Fruit fly (Drosophila melanogaster) whole organism, embryonic: ENCODE results near the gene Fas3.

Experiments used
- Bdp1 ChIP-seq: fragments of 200-800 bp; sonication (Bioruptor generic); optimal IDR thresholded peaks from 3 replicates; lab custom pipeline; 2016; ENCODE audit warnings: missing biosample characterization, missing genetic modification characterization
- Bteb2 ChIP-seq: fragments of 200-800 bp; sonication (Bioruptor generic); optimal IDR thresholded peaks from 2 replicates; lab custom pipeline; 2016; ENCODE audit warnings: missing biosample characterization, missing genetic modification characterization
- CG10274 ChIP-seq: fragments of 200-800 bp; sonication (Bioruptor generic); optimal IDR thresholded peaks from 3 replicates; lab custom pipeline; 2017; ENCODE audit warnings: missing biosample characterization, mild to moderate bottlenecking, missing genetic modification characterization
- CG10565 ChIP-seq: fragments of 200-800 bp; sonication (Bioruptor generic); optimal IDR thresholded peaks from 3 replicates; lab custom pipeline; 2016; ENCODE audit warnings: missing biosample characterization, mild to moderate bottlenecking, missing genetic modification characterization
- CG11456 ChIP-seq: fragments of 200-800 bp; sonication (Bioruptor generic); IDR thresholded peaks from 3 replicates; pipeline ENCODE4 v1.3.6; 2022; ENCODE audit warnings: missing biosample characterization, missing genetic modification characterization
- CG11695 ChIP-seq: fragments of 200-800 bp; sonication (Bioruptor generic); IDR thresholded peaks from 3 replicates; pipeline ENCODE4 v1.3.6; 2022; ENCODE audit warnings: missing biosample characterization, missing genetic modification characterization
- CG12104 ChIP-seq: fragments of 200-800 bp; sonication (Bioruptor generic); optimal IDR thresholded peaks from 3 replicates; lab custom pipeline; 2016; ENCODE audit warnings: missing biosample characterization, missing genetic modification characterization
- CG1233 ChIP-seq: fragments of 200-800 bp; sonication (Bioruptor generic); optimal IDR thresholded peaks from 4 replicates; lab custom pipeline; 2018; ENCODE audit warnings: missing biosample characterization, mild to moderate bottlenecking, missing genetic modification characterization
- CG12769 ChIP-seq: fragments of 200-800 bp; sonication (Bioruptor generic); optimal IDR thresholded peaks from 2 replicates; lab custom pipeline; 2019; ENCODE audit warnings: missing biosample characterization, mild to moderate bottlenecking, missing genetic modification characterization, moderate library complexity
- CG1529 ChIP-seq: fragments of 200-800 bp; sonication (Bioruptor generic); optimal IDR thresholded peaks from 3 replicates; lab custom pipeline; 2018; ENCODE audit warnings: missing biosample characterization, missing genetic modification characterization
- CG16813 ChIP-seq: fragments of 200-800 bp; sonication (Bioruptor generic); IDR thresholded peaks from 3 replicates; pipeline ENCODE4 v1.3.6; 2022; ENCODE audit warnings: missing biosample characterization, missing genetic modification characterization; ENCODE audit not compliant: partially characterized antibody
- CG17568 ChIP-seq: fragments of 200-800 bp; sonication (Bioruptor generic); optimal IDR thresholded peaks from 2 replicates; lab custom pipeline; 2018; ENCODE audit warnings: missing biosample characterization, mild to moderate bottlenecking, missing genetic modification characterization, moderate library complexity
- CG18599 ChIP-seq: fragments of 200-800 bp; sonication (Bioruptor generic); optimal IDR thresholded peaks from 3 replicates; lab custom pipeline; 2017; ENCODE audit warnings: missing biosample characterization, missing genetic modification characterization, mild to moderate bottlenecking, moderate library complexity, missing genetic modification reagents
- CG30020 ChIP-seq: fragments of 200-800 bp; optimal IDR thresholded peaks from 2 replicates; lab custom pipeline; 2019; ENCODE audit warnings: missing biosample characterization, mild to moderate bottlenecking, missing genetic modification characterization, moderate library complexity
- CG31388 ChIP-seq: fragments of 200-800 bp; sonication (Bioruptor generic); optimal IDR thresholded peaks from 2 replicates; lab custom pipeline; 2016; ENCODE audit warnings: missing biosample characterization, missing genetic modification characterization
- CG3281 ChIP-seq: fragments of 200-800 bp; sonication (Bioruptor generic); optimal IDR thresholded peaks from 3 replicates; lab custom pipeline; 2017; ENCODE audit warnings: missing biosample characterization, mild to moderate bottlenecking, missing genetic modification characterization
- CG3847 ChIP-seq: fragments of 200-800 bp; sonication (Bioruptor generic); IDR thresholded peaks from 2 replicates; pipeline ENCODE4 v1.3.6; 2022; ENCODE audit warnings: missing biosample characterization, missing genetic modification characterization
- CG4282 ChIP-seq: fragments of 200-800 bp; sonication (Bioruptor generic); optimal IDR thresholded peaks from 2 replicates; lab custom pipeline; 2016; ENCODE audit warnings: missing biosample characterization, missing genetic modification characterization
- CG4854 ChIP-seq: fragments of 200-800 bp; sonication (Bioruptor generic); optimal IDR thresholded peaks from 2 replicates; lab custom pipeline; 2016; ENCODE audit warnings: missing biosample characterization, missing genetic modification characterization, inconsistent platforms
- CG6854 ChIP-seq: fragments of 200-800 bp; sonication (Bioruptor generic); optimal IDR thresholded peaks from 3 replicates; lab custom pipeline; 2017; ENCODE audit warnings: missing biosample characterization, mild to moderate bottlenecking, missing genetic modification characterization
- CG7357 ChIP-seq: fragments of 200-800 bp; sonication (Bioruptor generic); IDR thresholded peaks from 3 replicates; pipeline ENCODE4 v1.3.6; 2022; ENCODE audit warnings: missing biosample characterization, missing genetic modification characterization
- CG8478 ChIP-seq: fragments of >200 bp; optimal IDR thresholded peaks from 2 replicates; lab custom pipeline; 2018
- CG9215 ChIP-seq: fragments of 200-800 bp; sonication (Bioruptor generic); IDR thresholded peaks from 2 replicates; pipeline ENCODE4 v1.3.6; 2022; ENCODE audit warnings: missing biosample characterization, missing genetic modification characterization
- Drgx ChIP-seq: fragments of 200-800 bp; sonication (Bioruptor generic); IDR thresholded peaks from 2 replicates; pipeline ENCODE4 v1.3.6; 2022; ENCODE audit warnings: missing biosample characterization, missing genetic modification characterization
- GATAe ChIP-seq: fragments of 200-800 bp; sonication (Bioruptor generic); conservative IDR thresholded peaks from 2 replicates; pipeline ENCODE4 v1.3.6; 2022; ENCODE audit warnings: missing biosample characterization, missing genetic modification characterization
- H15 ChIP-seq: fragments of 200-800 bp; sonication (Bioruptor generic); IDR thresholded peaks from 3 replicates; pipeline ENCODE4 v1.3.6; 2022; ENCODE audit warnings: missing biosample characterization, missing genetic modification characterization
- Hand ChIP-seq: fragments of 200-800 bp; sonication (Bioruptor generic); optimal IDR thresholded peaks from 2 replicates; lab custom pipeline; 2017; ENCODE audit warnings: mild to moderate bottlenecking, missing biosample characterization, missing genetic modification reagents, missing genetic modification characterization
- Hmx ChIP-seq: fragments of 200-800 bp; sonication (Bioruptor generic); optimal IDR thresholded peaks from 2 replicates; lab custom pipeline; 2016; ENCODE audit warnings: missing biosample characterization, missing genetic modification characterization
- Hr51 ChIP-seq, 2 experiments: fragments of 200-800 bp; sonication (Bioruptor generic); optimal IDR thresholded peaks; 2 replicates in 1 of 2; 3 replicates in 1 of 2; lab custom pipeline; 2016 to 2018; ENCODE audit warnings: missing biosample characterization in 2 of 2, missing genetic modification characterization in 2 of 2, mild to moderate bottlenecking in 1 of 2, moderate library complexity in 1 of 2
- Max ChIP-seq: fragments of 200-800 bp; sonication (Bioruptor generic); optimal IDR thresholded peaks from 2 replicates; lab custom pipeline; 2016; ENCODE audit warnings: missing biosample characterization, mild to moderate bottlenecking, missing genetic modification characterization
- NFAT ChIP-seq: fragments of 200-800 bp; sonication (Bioruptor generic); IDR thresholded peaks from 2 replicates; pipeline ENCODE4 v1.3.6; 2022; ENCODE audit warnings: missing biosample characterization, missing genetic modification characterization
- Nf-YC ChIP-seq: fragments of 200-800 bp; optimal IDR thresholded peaks from 3 replicates; lab custom pipeline; 2019; ENCODE audit warnings: missing biosample characterization, mild to moderate bottlenecking, missing genetic modification characterization, moderate library complexity
- Oaz ChIP-seq: fragments of 200-800 bp; sonication (Bioruptor generic); IDR thresholded peaks from 2 replicates; pipeline ENCODE4 v1.3.6; 2022; ENCODE audit warnings: missing biosample characterization, missing genetic modification characterization
- Ravus ChIP-seq: fragments of 200-800 bp; sonication (Bioruptor generic); IDR thresholded peaks from 2 replicates; pipeline ENCODE4 v1.3.6; 2022; ENCODE audit warnings: missing biosample characterization, missing genetic modification characterization
- Rx ChIP-seq: fragments of 200-800 bp; sonication (Bioruptor generic); IDR thresholded peaks from 2 replicates; pipeline ENCODE4 v1.3.6; 2022; ENCODE audit warnings: missing biosample characterization, missing genetic modification characterization
- Sry-δ ChIP-seq: fragments of 200-800 bp; sonication (Bioruptor generic); optimal IDR thresholded peaks from 2 replicates; lab custom pipeline; 2016; ENCODE audit warnings: missing biosample characterization, missing genetic modification characterization
- ap ChIP-seq: fragments of 200-800 bp; sonication (Bioruptor generic); IDR thresholded peaks from 2 replicates; pipeline ENCODE4 v1.3.6; 2022; ENCODE audit warnings: missing biosample characterization, missing genetic modification characterization
- ara ChIP-seq: fragments of 200-800 bp; sonication (Bioruptor generic); IDR thresholded peaks from 2 replicates; pipeline ENCODE4 v1.3.6; 2022; ENCODE audit warnings: missing biosample characterization, missing genetic modification characterization
- ash1 ChIP-seq: fragments of 200-800 bp; sonication (Bioruptor generic); optimal IDR thresholded peaks from 2 replicates; lab custom pipeline; 2018; ENCODE audit warnings: missing biosample characterization, mild to moderate bottlenecking, missing genetic modification characterization
- br ChIP-seq: fragments of >200 bp; optimal IDR thresholded peaks from 2 replicates; lab custom pipeline; 2017
- bsh ChIP-seq, 2 experiments: fragments of 200-800 bp; sonication (Bioruptor generic); optimal IDR thresholded peaks; 2 replicates each; lab custom pipeline; 2017 to 2018; ENCODE audit warnings: mild to moderate bottlenecking in 2 of 2, missing biosample characterization in 2 of 2, missing genetic modification characterization in 2 of 2, moderate library complexity in 1 of 2
- chm ChIP-seq: fragments of 200-800 bp; sonication (Bioruptor generic); IDR thresholded peaks from 2 replicates; pipeline ENCODE4 v1.3.6; 2022; ENCODE audit warnings: missing biosample characterization, missing genetic modification characterization
- kay ChIP-seq: fragments of 200-800 bp; sonication (Bioruptor generic); optimal IDR thresholded peaks from 2 replicates; lab custom pipeline; 2016; ENCODE audit warnings: missing biosample characterization, missing genetic modification characterization
- nom ChIP-seq: fragments of 200-800 bp; sonication (Bioruptor generic); optimal IDR thresholded peaks from 2 replicates; lab custom pipeline; 2017; ENCODE audit warnings: missing biosample characterization, missing genetic modification characterization, mild to moderate bottlenecking, moderate library complexity, missing genetic modification reagents
- ranshi ChIP-seq: fragments of 200-800 bp; sonication (Bioruptor generic); IDR thresholded peaks from 2 replicates; pipeline ENCODE4 v1.3.6; 2022; ENCODE audit warnings: missing biosample characterization, missing genetic modification characterization
- seq ChIP-seq: fragments of 200-800 bp; sonication (Bioruptor generic); IDR thresholded peaks from 2 replicates; pipeline ENCODE4 v1.3.6; 2022; ENCODE audit warnings: missing biosample characterization, missing genetic modification characterization
- sima ChIP-seq: fragments of 200-800 bp; sonication (Bioruptor generic); optimal IDR thresholded peaks from 2 replicates; lab custom pipeline; 2016; ENCODE audit warnings: missing biosample characterization, missing genetic modification characterization
- sr ChIP-seq: fragments of 200-800 bp; sonication (Bioruptor generic); IDR thresholded peaks from 3 replicates; pipeline ENCODE4 v1.3.6; 2022; ENCODE audit warnings: missing biosample characterization, missing genetic modification characterization
- tin ChIP-seq: fragments of 200-800 bp; sonication (Bioruptor generic); optimal IDR thresholded peaks from 3 replicates; lab custom pipeline; 2016; ENCODE audit warnings: missing biosample characterization, missing genetic modification characterization
- tio ChIP-seq: fragments of 200-800 bp; sonication (Bioruptor generic); optimal IDR thresholded peaks from 2 replicates; lab custom pipeline; 2017; ENCODE audit warnings: missing biosample characterization, missing genetic modification characterization, inconsistent platforms
- ttk ChIP-seq: fragments of 200-800 bp; sonication (Bioruptor generic); IDR thresholded peaks from 2 replicates; pipeline ENCODE4 v2.1.2; 2022; ENCODE audit warnings: missing biosample characterization, missing genetic modification characterization
- vnd ChIP-seq: fragments of 200-800 bp; sonication (Bioruptor generic); IDR thresholded peaks from 3 replicates; pipeline ENCODE4 v1.3.6; 2022; ENCODE audit warnings: missing biosample characterization, missing genetic modification characterization; ENCODE audit not compliant: partially characterized antibody

Fas3 gene

DNA sequence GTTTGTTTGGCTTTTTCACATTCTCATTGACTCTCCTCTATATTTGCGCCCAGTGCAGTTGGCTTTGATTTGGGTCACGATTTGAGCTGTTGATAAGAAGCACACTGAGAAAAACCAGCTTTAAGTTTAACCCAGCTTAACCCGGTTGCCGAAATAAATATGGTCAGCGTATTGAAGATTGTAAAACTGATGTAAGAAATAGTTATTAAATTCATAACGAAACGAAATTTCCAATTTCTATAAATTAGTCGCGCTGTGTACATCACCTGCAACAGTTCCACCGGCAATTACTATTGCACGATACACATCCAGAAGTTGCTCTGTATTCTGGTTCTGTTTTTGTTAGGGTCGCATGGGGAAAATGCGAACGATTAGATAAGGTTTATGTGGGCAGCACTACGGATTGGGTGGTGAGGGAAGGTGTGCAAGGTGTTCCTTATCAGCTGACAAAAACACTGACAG, 5.2 kb downstream of the Fas3 start (continued):
- no peak for TF ChIP-seq vnd (GFP tag; lab: Robert Waterston, UW)
- peak; percentile 49 for TF ChIP-seq Sry-δ
- TF ChIP-seq Nf-YC (tag; lab: Kevin White, UChicago), result peak; percentile 43
- peak; percentile 82; the same call in 2 of the 3 replicates for TF ChIP-seq CG11456 (GFP tag; lab: Robert Waterston, UW)
- TF ChIP-seq CG9215 (GFP tag; lab: Robert Waterston, UW), result peak; percentile 43; the same call in 1 of the 2 replicates
- TF ChIP-seq CG4282 (GFP tag; lab: Kevin White, UChicago), result peak; percentile 61
- peak; percentile 82 for TF ChIP-seq ranshi (GFP tag; lab: Robert Waterston, UW)
- no peak for TF ChIP-seq ash1 (GFP tag; lab: Kevin White, UChicago)
- TF ChIP-seq sima, result peak; percentile 45
- peak; percentile 76 for TF ChIP-seq seq (GFP tag; lab: Robert Waterston, UW)
- TF ChIP-seq Bdp1 (GFP tag; lab: Kevin White, UChicago), result peak; percentile 56
- TF ChIP-seq CG11695, result peak; percentile 83
- peak; percentile 78 for TF ChIP-seq Drgx (GFP tag; lab: Robert Waterston, UW)
- TF ChIP-seq Bteb2 (GFP tag; lab: Kevin White, UChicago), result peak; percentile 57
- TF ChIP-seq Hmx (GFP tag; lab: Kevin White, UChicago), result peak; percentile 30
- TF ChIP-seq chm, result peak; percentile 52; the same call in 1 of the 2 replicates
- peak in 1 of 2 experiments; percentile 94 for TF ChIP-seq bsh (GFP tag; optimal IDR thresholded peaks at IDR 0.05; lab: Kevin White, UChicago)
- TF ChIP-seq Max, result peak; percentile 49
- peak; percentile 39 for TF ChIP-seq CG10274 (GFP tag; lab: Kevin White, UChicago)
- TF ChIP-seq br (lab: Kevin White, UChicago), result no peak
- TF ChIP-seq Oaz, result peak; percentile 74
- peak; percentile 68 for TF ChIP-seq CG3847
- TF ChIP-seq CG3281 (GFP tag; lab: Kevin White, UChicago), result peak; percentile 61
- peak; percentile 84 for TF ChIP-seq CG1233
- peak; percentile 87 for TF ChIP-seq ara (GFP tag; lab: Robert Waterston, UW)
- TF ChIP-seq CG10565 (GFP tag; lab: Kevin White, UChicago), result no peak
- TF ChIP-seq tin (GFP tag; lab: Kevin White, UChicago), result peak; percentile 85
- TF ChIP-seq ttk, result peak; percentile 83
- peak; percentile 53 for TF ChIP-seq CG30020 (tag; lab: Kevin White, UChicago)
- no peak; the same call in 1 of the 2 replicates for TF ChIP-seq NFAT
- peak; percentile 50 to 87 for TF ChIP-seq Hr51 (GFP tag; optimal IDR thresholded peaks at IDR 0.05; lab: Kevin White, UChicago)
- TF ChIP-seq CG16813 (GFP tag; lab: Robert Waterston, UW), result no peak
- TF ChIP-seq GATAe, result peak; percentile 91
- no peak for TF ChIP-seq nom (GFP tag; lab: Kevin White, UChicago)
- peak; percentile 82 for TF ChIP-seq CG1529 (GFP tag; lab: Kevin White, UChicago)
- 0 out of 3 replicates have a peak, but pooled peaks have one; percentile 55 for TF ChIP-seq sr (GFP tag; lab: Robert Waterston, UW)
- peak; percentile 76 for TF ChIP-seq H15 (GFP tag; lab: Robert Waterston, UW)
- no peak for TF ChIP-seq CG8478 (lab: Kevin White, UChicago)
- peak; percentile 74 for TF ChIP-seq tio (GFP tag; lab: Kevin White, UChicago)
- TF ChIP-seq Ravus (GFP tag; lab: Robert Waterston, UW), result peak; percentile 22
- peak; percentile 81 for TF ChIP-seq CG18599 (GFP tag; lab: Kevin White, UChicago)
- peak; percentile 70 for TF ChIP-seq CG7357 (GFP tag; lab: Robert Waterston, UW)
- TF ChIP-seq CG6854 (GFP tag; lab: Kevin White, UChicago), result no peak
- peak; percentile 52 for TF ChIP-seq CG17568 (GFP tag; lab: Kevin White, UChicago)
- TF ChIP-seq Rx (GFP tag; lab: Robert Waterston, UW), result peak; percentile 77
- TF ChIP-seq CG12104, result peak; percentile 78
- peak; percentile 88 for TF ChIP-seq ap (GFP tag; lab: Robert Waterston, UW)
- peak; percentile 65 for TF ChIP-seq CG31388 (GFP tag; lab: Kevin White, UChicago)
- TF ChIP-seq Hand (GFP tag; lab: Kevin White, UChicago), result peak; percentile 9
- peak; percentile 70 for TF ChIP-seq CG4854
- TF ChIP-seq kay, result peak; percentile 64
- TF ChIP-seq CG12769, result peak; percentile 93
